Fruit fly (Drosophila melanogaster) whole organism, embryonic: ENCODE data around the gene CG13086.

Experiments used
- Antp ChIP-seq: fragments of 200-800 bp; sonication (Bioruptor generic); optimal IDR thresholded peaks from 3 replicates; lab custom pipeline; 2016; ENCODE audit warnings: missing biosample characterization, missing genetic modification characterization
- BtbVII ChIP-seq: fragments of 200-800 bp; sonication (Bioruptor generic); optimal IDR thresholded peaks from 3 replicates; lab custom pipeline; 2017; ENCODE audit warnings: missing biosample characterization, mild to moderate bottlenecking, missing genetic modification characterization
- CG11560 ChIP-seq: fragments of 200-800 bp; sonication (Bioruptor generic); IDR thresholded peaks from 3 replicates; pipeline ENCODE4 v1.3.6; 2022; ENCODE audit warnings: missing biosample characterization, missing genetic modification characterization
- CG11723 ChIP-seq: fragments of 200-800 bp; sonication (Bioruptor generic); optimal IDR thresholded peaks from 2 replicates; lab custom pipeline; 2017; ENCODE audit warnings: missing biosample characterization, mild to moderate bottlenecking, missing genetic modification characterization
- CG13287 ChIP-seq: fragments of 200-800 bp; sonication (Bioruptor generic); IDR thresholded peaks from 2 replicates; pipeline ENCODE4 v1.3.6; 2022; ENCODE audit warnings: missing biosample characterization, missing genetic modification characterization; ENCODE audit not compliant: partially characterized antibody
- CG15073 ChIP-seq: fragments of 200-800 bp; sonication (Bioruptor generic); optimal IDR thresholded peaks from 2 replicates; lab custom pipeline; 2016; ENCODE audit warnings: missing biosample characterization, missing genetic modification characterization
- CG18599 ChIP-seq: fragments of 200-800 bp; sonication (Bioruptor generic); optimal IDR thresholded peaks from 3 replicates; lab custom pipeline; 2017; ENCODE audit warnings: missing biosample characterization, missing genetic modification characterization, mild to moderate bottlenecking, moderate library complexity, missing genetic modification reagents
- CG2120 ChIP-seq: fragments of 200-800 bp; sonication (Bioruptor generic); optimal IDR thresholded peaks from 3 replicates; lab custom pipeline; 2016; ENCODE audit warnings: missing biosample characterization, missing genetic modification characterization
- CG31224 ChIP-seq: fragments of 200-800 bp; sonication (Bioruptor generic); IDR thresholded peaks from 2 replicates; pipeline ENCODE4 v1.3.6; 2022; ENCODE audit warnings: missing biosample characterization, missing genetic modification characterization
- CG7786 ChIP-seq: fragments of 200-800 bp; sonication (Bioruptor generic); optimal IDR thresholded peaks from 2 replicates; lab custom pipeline; 2016; ENCODE audit warnings: missing biosample characterization, missing genetic modification characterization
- CG9727 ChIP-seq: fragments of 200-800 bp; sonication (Bioruptor generic); optimal IDR thresholded peaks from 3 replicates; lab custom pipeline; 2017; ENCODE audit warnings: missing biosample characterization, mild to moderate bottlenecking, missing genetic modification characterization
- CG9797 ChIP-seq: fragments of 200-800 bp; sonication (Bioruptor generic); optimal IDR thresholded peaks from 3 replicates; lab custom pipeline; 2018; ENCODE audit warnings: missing biosample characterization, mild to moderate bottlenecking, missing genetic modification characterization
- CG9932 ChIP-seq: fragments of 200-800 bp; sonication (Bioruptor generic); IDR thresholded peaks from 2 replicates; pipeline ENCODE4 v1.3.6; 2022; ENCODE audit warnings: missing biosample characterization, missing genetic modification characterization
- CTCF ChIP-seq: fragments of 200-800 bp; sonication (Bioruptor generic); optimal IDR thresholded peaks from 2 replicates; lab custom pipeline; 2017; ENCODE audit warnings: missing biosample characterization, mild to moderate bottlenecking, missing genetic modification characterization, moderate library complexity
- GATAe ChIP-seq: fragments of 200-800 bp; sonication (Bioruptor generic); conservative IDR thresholded peaks from 2 replicates; pipeline ENCODE4 v1.3.6; 2022; ENCODE audit warnings: missing biosample characterization, missing genetic modification characterization
- HLH4C ChIP-seq: fragments of 200-800 bp; sonication (Bioruptor generic); IDR thresholded peaks from 3 replicates; pipeline ENCODE4 v1.3.6; 2022; ENCODE audit warnings: missing biosample characterization, missing genetic modification characterization; ENCODE audit not compliant: partially characterized antibody
- HmgD ChIP-seq: fragments of 200-800 bp; sonication (Bioruptor generic); optimal IDR thresholded peaks from 3 replicates; lab custom pipeline; 2016; ENCODE audit warnings: missing biosample characterization, missing genetic modification characterization
- Hr3 ChIP-seq: fragments of 200-800 bp; sonication (Bioruptor generic); optimal IDR thresholded peaks from 3 replicates; lab custom pipeline; 2016; ENCODE audit warnings: missing biosample characterization, missing genetic modification characterization
- Hr51 ChIP-seq, 2 experiments: fragments of 200-800 bp; sonication (Bioruptor generic); optimal IDR thresholded peaks; 2 replicates in 1 of 2; 3 replicates in 1 of 2; lab custom pipeline; 2016 to 2018; ENCODE audit warnings: missing biosample characterization in 2 of 2, missing genetic modification characterization in 2 of 2, mild to moderate bottlenecking in 1 of 2, moderate library complexity in 1 of 2
- Nf-YA ChIP-seq: fragments of 200-800 bp; sonication (Bioruptor generic); IDR thresholded peaks from 2 replicates; pipeline ENCODE4 v1.3.6; 2022; ENCODE audit warnings: missing biosample characterization, missing genetic modification characterization
- Ptx1 ChIP-seq: fragments of 200-800 bp; sonication (Bioruptor generic); IDR thresholded peaks from 2 replicates; pipeline ENCODE4 v1.3.6; 2022; ENCODE audit warnings: missing biosample characterization, missing genetic modification characterization
- Rx ChIP-seq: fragments of 200-800 bp; sonication (Bioruptor generic); IDR thresholded peaks from 2 replicates; pipeline ENCODE4 v1.3.6; 2022; ENCODE audit warnings: missing biosample characterization, missing genetic modification characterization
- Scr ChIP-seq: fragments of 200-800 bp; sonication (Bioruptor generic); IDR thresholded peaks from 2 replicates; pipeline ENCODE4 v1.3.6; 2022; ENCODE audit warnings: missing biosample characterization, missing genetic modification characterization; ENCODE audit not compliant: partially characterized antibody
- aop ChIP-seq: fragments of 200-800 bp; sonication (Bioruptor generic); IDR thresholded peaks from 2 replicates; pipeline ENCODE4 v1.3.6; 2022; ENCODE audit warnings: missing biosample characterization, missing genetic modification characterization
- az2 ChIP-seq: fragments of 200-800 bp; sonication (Bioruptor generic); optimal IDR thresholded peaks from 3 replicates; lab custom pipeline; 2016; ENCODE audit warnings: missing biosample characterization, missing genetic modification characterization
- bbx ChIP-seq: fragments of 200-800 bp; sonication (Bioruptor generic); IDR thresholded peaks from 2 replicates; pipeline ENCODE4 v1.3.6; 2022; ENCODE audit warnings: missing biosample characterization, missing genetic modification characterization; ENCODE audit not compliant: partially characterized antibody
- bcd ChIP-seq: fragments of 200-800 bp; sonication (Bioruptor generic); optimal IDR thresholded peaks from 2 replicates; lab custom pipeline; 2017; ENCODE audit warnings: missing biosample characterization, mild to moderate bottlenecking, missing genetic modification characterization
- br ChIP-seq: fragments of >200 bp; optimal IDR thresholded peaks from 2 replicates; lab custom pipeline; 2017
- bsh ChIP-seq, 2 experiments: fragments of 200-800 bp; sonication (Bioruptor generic); optimal IDR thresholded peaks; 2 replicates each; lab custom pipeline; 2017 to 2018; ENCODE audit warnings: mild to moderate bottlenecking in 2 of 2, missing biosample characterization in 2 of 2, missing genetic modification characterization in 2 of 2, moderate library complexity in 1 of 2
- cas ChIP-seq: fragments of 200-800 bp; sonication (Bioruptor generic); IDR thresholded peaks from 2 replicates; pipeline ENCODE4 v1.3.6; 2022; ENCODE audit warnings: missing biosample characterization, missing genetic modification characterization
- chn ChIP-seq: fragments of 200-800 bp; sonication (Bioruptor generic); optimal IDR thresholded peaks from 2 replicates; lab custom pipeline; 2016; ENCODE audit warnings: missing biosample characterization, missing genetic modification characterization
- esg ChIP-seq: fragments of 200-800 bp; sonication (Bioruptor generic); conservative IDR thresholded peaks from 2 replicates; pipeline ENCODE4 v1.3.6; 2022; ENCODE audit warnings: missing biosample characterization, missing genetic modification characterization
- fd64A ChIP-seq: fragments of 200-800 bp; sonication (Bioruptor generic); optimal IDR thresholded peaks from 3 replicates; lab custom pipeline; 2018; ENCODE audit warnings: missing biosample characterization, mild to moderate bottlenecking, missing genetic modification characterization
- gcm2 ChIP-seq: fragments of 200-800 bp; sonication (Bioruptor generic); optimal IDR thresholded peaks from 2 replicates; lab custom pipeline; 2016; ENCODE audit warnings: missing biosample characterization, missing genetic modification characterization
- grn ChIP-seq: fragments of 200-800 bp; sonication (Bioruptor generic); optimal IDR thresholded peaks from 3 replicates; lab custom pipeline; 2017; ENCODE audit warnings: missing biosample characterization, missing genetic modification characterization
- hb ChIP-seq: fragments of 200-800 bp; sonication (Bioruptor generic); IDR thresholded peaks from 3 replicates; pipeline ENCODE4 v1.3.6; 2022; ENCODE audit warnings: missing biosample characterization, missing genetic modification characterization; ENCODE audit not compliant: partially characterized antibody
- hth ChIP-seq: fragments of >200 bp; optimal IDR thresholded peaks from 2 replicates; lab custom pipeline; 2017; ENCODE audit warnings: inconsistent platforms
- kah ChIP-seq: fragments of 200-800 bp; sonication (Bioruptor generic); optimal IDR thresholded peaks from 2 replicates; lab custom pipeline; 2018; ENCODE audit warnings: missing biosample characterization, mild to moderate bottlenecking, missing genetic modification characterization
- nerfin-2 ChIP-seq: fragments of 200-800 bp; sonication (Bioruptor generic); IDR thresholded peaks from 2 replicates; pipeline ENCODE4 v1.3.6; 2022; ENCODE audit warnings: missing biosample characterization, missing genetic modification characterization; ENCODE audit not compliant: partially characterized antibody
- org-1 ChIP-seq: fragments of 200-800 bp; sonication (Bioruptor generic); optimal IDR thresholded peaks from 2 replicates; lab custom pipeline; 2017; ENCODE audit warnings: missing biosample characterization, missing genetic modification characterization
- peb ChIP-seq: fragments of 200-800 bp; sonication (Bioruptor generic); IDR thresholded peaks from 2 replicates; pipeline ENCODE4 v1.3.6; 2022; ENCODE audit warnings: missing biosample characterization, missing genetic modification characterization
- slbo ChIP-seq: fragments of 200-800 bp; sonication (Bioruptor generic); IDR thresholded peaks from 2 replicates; pipeline ENCODE4 v1.3.6; 2022; ENCODE audit warnings: missing biosample characterization, missing genetic modification characterization
- so ChIP-seq: fragments of 200-800 bp; sonication (Bioruptor generic); IDR thresholded peaks from 3 replicates; pipeline ENCODE4 v1.3.6; 2022; ENCODE audit warnings: missing biosample characterization, missing genetic modification characterization
- stc ChIP-seq: fragments of 200-800 bp; sonication (Bioruptor generic); IDR thresholded peaks from 2 replicates; pipeline ENCODE4 v1.3.6; 2022; ENCODE audit warnings: missing biosample characterization, missing genetic modification characterization
- tll ChIP-seq, 2 experiments: fragments of 200-800 bp in 1 of 2; fragments of >200 bp in 1 of 2; sonication (Bioruptor generic) in 1 of 2; optimal IDR thresholded peaks; 2 replicates each; lab custom pipeline; 2017 to 2019; ENCODE audit warnings: missing biosample characterization in 2 of 2, missing genetic modification characterization in 2 of 2, mild to moderate bottlenecking in 1 of 2, moderate library complexity in 1 of 2
- tna ChIP-seq: fragments of 200-800 bp; sonication (Bioruptor generic); IDR thresholded peaks from 2 replicates; pipeline ENCODE4 v1.3.6; 2022; ENCODE audit warnings: missing biosample characterization, missing genetic modification characterization; ENCODE audit not compliant: partially characterized antibody

Gene CG13086

DNA sequence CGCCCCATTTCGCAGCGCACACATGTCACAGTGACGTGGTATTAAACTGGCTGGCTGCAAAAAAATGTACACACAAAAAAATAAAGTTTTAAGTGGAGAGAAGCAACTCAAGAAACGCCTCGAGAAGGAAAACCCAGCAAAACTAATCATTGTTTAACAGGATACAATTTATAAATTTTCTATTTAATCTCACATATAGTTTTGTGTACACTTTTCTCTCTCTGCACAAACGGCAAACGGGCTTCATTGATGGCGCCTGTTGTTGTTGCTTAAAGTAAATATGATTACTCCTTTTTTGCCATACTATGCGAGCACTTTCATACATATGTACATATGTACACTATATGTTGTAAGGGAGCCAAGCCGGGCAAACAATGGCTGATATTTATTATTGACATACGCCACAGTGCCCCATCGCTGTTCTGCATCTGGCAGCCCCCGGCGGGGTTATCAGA, 6.1 kb upstream of the CG13086 start (continued):
- no peak for TF ChIP-seq Scr (GFP tag; lab: Robert Waterston, UW)
- no peak for TF ChIP-seq cas (GFP tag; lab: Robert Waterston, UW)
- peak; percentile 2 for TF ChIP-seq gcm2
- no peak for TF ChIP-seq nerfin-2
- TF ChIP-seq Ptx1 (GFP tag; lab: Robert Waterston, UW) = peak; percentile 52
- no peak for TF ChIP-seq Nf-YA (GFP tag; lab: Robert Waterston, UW)
- TF ChIP-seq Hr3 (GFP tag; lab: Kevin White, UChicago) = peak; percentile 42
- TF ChIP-seq chn = peak; percentile 44
- peak; percentile 59 for TF ChIP-seq az2 (GFP tag; lab: Kevin White, UChicago)
- TF ChIP-seq HmgD (GFP tag; lab: Kevin White, UChicago) = no peak
- TF ChIP-seq hb (GFP tag; lab: Robert Waterston, UW) = no peak
- TF ChIP-seq stc (GFP tag; lab: Robert Waterston, UW) = no peak
- TF ChIP-seq Antp (GFP tag; lab: Kevin White, UChicago) = no peak
- no peak for TF ChIP-seq CG2120 (GFP tag; lab: Kevin White, UChicago)
- TF ChIP-seq so (GFP tag; lab: Robert Waterston, UW) = no peak
- TF ChIP-seq org-1 = peak; percentile 52
- TF ChIP-seq CG7786 (GFP tag; lab: Kevin White, UChicago) = peak; percentile 18
- peak; percentile 41; the same call in 1 of the 2 replicates for TF ChIP-seq Rx (GFP tag; lab: Robert Waterston, UW)
- no peak for TF ChIP-seq BtbVII
- no peak for TF ChIP-seq HLH4C (GFP tag; lab: Robert Waterston, UW)
- TF ChIP-seq CG13287 (GFP tag; lab: Robert Waterston, UW) = no peak
- no peak for TF ChIP-seq CG31224 (GFP tag; lab: Robert Waterston, UW)
- TF ChIP-seq bcd (GFP tag; lab: Kevin White, UChicago) = peak; percentile 36
- no peak for TF ChIP-seq bbx
- TF ChIP-seq esg (GFP tag; lab: Robert Waterston, UW) = 0 out of 2 replicates have a peak, but pooled peaks have one; percentile 8
- no peak for TF ChIP-seq CG15073 (GFP tag; lab: Kevin White, UChicago)
- no peak for TF ChIP-seq slbo (GFP tag; lab: Robert Waterston, UW)
- no peak for TF ChIP-seq tll (GFP tag; optimal IDR thresholded peaks at IDR 0.05; lab: Kevin White, UChicago)
- no peak for TF ChIP-seq CG9932 (GFP tag; lab: Robert Waterston, UW)
- no peak for TF ChIP-seq grn (GFP tag; lab: Kevin White, UChicago)
- TF ChIP-seq hth (lab: Kevin White, UChicago) = no peak
- TF ChIP-seq CG11560 (tag; lab: Robert Waterston, UW) = no peak
- peak in 1 of 2 experiments; percentile 34 for TF ChIP-seq Hr51 (GFP tag; optimal IDR thresholded peaks at IDR 0.05; lab: Kevin White, UChicago)
- no peak for TF ChIP-seq br
- peak; percentile 15 for TF ChIP-seq CG18599 (GFP tag; lab: Kevin White, UChicago)
- no peak for TF ChIP-seq peb (GFP tag; lab: Robert Waterston, UW)
- no peak for TF ChIP-seq GATAe (GFP tag; lab: Robert Waterston, UW)
- peak; percentile 76 for TF ChIP-seq CG9727
- TF ChIP-seq kah (GFP tag; lab: Kevin White, UChicago) = no peak
- no peak for TF ChIP-seq CG9797
- TF ChIP-seq CG11723 = peak; percentile 26
- peak; percentile 75 to 85 for TF ChIP-seq bsh (GFP tag; optimal IDR thresholded peaks at IDR 0.05; lab: Kevin White, UChicago)
- TF ChIP-seq aop (GFP tag; lab: Robert Waterston, UW) = no peak
- no peak for TF ChIP-seq tna (GFP tag; lab: Robert Waterston, UW)
- peak; percentile 61 for TF ChIP-seq fd64A (GFP tag; lab: Kevin White, UChicago)
- peak; percentile 15 for TF ChIP-seq CTCF (GFP tag; lab: Kevin White, UChicago)
